Fruit fly (Drosophila melanogaster) whole organism, prepupa: Measurements from ENCODE around the gene CG43060.
A peak's percentile ranks its signal among the peaks of the same experiment; 100 is the strongest.

ENCODE experiments used
- Blimp-1 ChIP-seq: fragments of 200-800 bp; sonication (Bioruptor generic); optimal IDR thresholded peaks from 3 replicates; lab custom pipeline; 2017; ENCODE audit warnings: missing biosample characterization, missing genetic modification characterization, mild to moderate bottlenecking, moderate library complexity, missing genetic modification reagents
- CG10631 ChIP-seq: fragments of 200-800 bp; sonication (Bioruptor generic); optimal IDR thresholded peaks from 2 replicates; lab custom pipeline; 2016; ENCODE audit warnings: missing biosample characterization, missing genetic modification characterization
- CG10669 ChIP-seq: fragments of 200-800 bp; sonication (Bioruptor generic); optimal IDR thresholded peaks from 3 replicates; lab custom pipeline; 2018; ENCODE audit warnings: missing biosample characterization, mild to moderate bottlenecking, missing genetic modification characterization, moderate library complexity
- CG11294 ChIP-seq: fragments of 200-800 bp; sonication (Bioruptor generic); IDR thresholded peaks from 2 replicates; pipeline ENCODE4 v1.3.6; 2022; ENCODE audit warnings: missing biosample characterization, missing genetic modification characterization
- CG11762 ChIP-seq: fragments of 200-800 bp; sonication (Bioruptor generic); optimal IDR thresholded peaks from 3 replicates; lab custom pipeline; 2016; ENCODE audit warnings: missing biosample characterization, missing genetic modification characterization; ENCODE audit not compliant: insufficient read depth
- CG11902 ChIP-seq: fragments of 200-800 bp; sonication (Bioruptor generic); optimal IDR thresholded peaks from 3 replicates; lab custom pipeline; 2016; ENCODE audit warnings: missing biosample characterization, missing genetic modification characterization
- CG15336 ChIP-seq: fragments of 200-800 bp; sonication (Bioruptor generic); IDR thresholded peaks from 2 replicates; pipeline ENCODE4 v1.3.6; 2022; ENCODE audit warnings: missing biosample characterization, missing genetic modification characterization
- CG1621 ChIP-seq: fragments of 200-800 bp; sonication (Bioruptor generic); optimal IDR thresholded peaks from 3 replicates; lab custom pipeline; 2018; ENCODE audit warnings: missing biosample characterization, mild to moderate bottlenecking, missing genetic modification characterization
- CG16779 ChIP-seq: fragments of 200-800 bp; sonication (Bioruptor generic); optimal IDR thresholded peaks from 3 replicates; lab custom pipeline; 2017; ENCODE audit warnings: missing biosample characterization, mild to moderate bottlenecking, missing genetic modification characterization
- CG3032 ChIP-seq: fragments of 200-800 bp; optimal IDR thresholded peaks from 2 replicates; lab custom pipeline; 2019; ENCODE audit warnings: missing biosample characterization, mild to moderate bottlenecking, missing genetic modification characterization, moderate library complexity
- CG32006 ChIP-seq: fragments of 200-800 bp; sonication (Bioruptor generic); optimal IDR thresholded peaks from 3 replicates; lab custom pipeline; 2017; ENCODE audit warnings: missing biosample characterization, mild to moderate bottlenecking, missing genetic modification characterization
- CG34406 ChIP-seq: fragments of 200-800 bp; sonication (Bioruptor generic); optimal IDR thresholded peaks from 3 replicates; lab custom pipeline; 2016; ENCODE audit warnings: missing biosample characterization, missing genetic modification characterization
- CG3919 ChIP-seq: fragments of 200-800 bp; sonication (Bioruptor generic); optimal IDR thresholded peaks from 3 replicates; lab custom pipeline; 2016; ENCODE audit warnings: missing biosample characterization, missing genetic modification characterization
- CG6163 ChIP-seq: fragments of 200-800 bp; sonication (Bioruptor generic); IDR thresholded peaks from 3 replicates; pipeline ENCODE4 v1.3.6; 2022; ENCODE audit warnings: missing biosample characterization, missing genetic modification characterization
- CG6792 ChIP-seq: fragments of 200-800 bp; sonication (Bioruptor generic); optimal IDR thresholded peaks from 3 replicates; lab custom pipeline; 2016; ENCODE audit warnings: missing biosample characterization, missing genetic modification characterization
- CG6854 ChIP-seq: fragments of 200-800 bp; sonication (Bioruptor generic); optimal IDR thresholded peaks from 2 replicates; lab custom pipeline; 2017; ENCODE audit warnings: missing biosample characterization, mild to moderate bottlenecking, missing genetic modification characterization
- CG8319 ChIP-seq: fragments of 200-800 bp; sonication (Bioruptor generic); optimal IDR thresholded peaks from 3 replicates; lab custom pipeline; 2016; ENCODE audit warnings: missing biosample characterization, missing genetic modification characterization
- CG8632 ChIP-seq: fragments of 200-800 bp; sonication (Bioruptor generic); optimal IDR thresholded peaks from 3 replicates; lab custom pipeline; 2016; ENCODE audit warnings: missing biosample characterization, missing genetic modification characterization
- CG9139 ChIP-seq: fragments of 200-800 bp; sonication (Bioruptor generic); optimal IDR thresholded peaks from 3 replicates; lab custom pipeline; 2017; ENCODE audit warnings: missing biosample characterization, mild to moderate bottlenecking, missing genetic modification characterization
- Eip75B ChIP-seq: fragments of 200-800 bp; sonication (Bioruptor generic); optimal IDR thresholded peaks from 3 replicates; lab custom pipeline; 2016; ENCODE audit warnings: missing biosample characterization, missing genetic modification characterization
- Eip78C ChIP-seq: fragments of 200-800 bp; sonication (Bioruptor generic); peaks from one replicate; lab custom pipeline; 2016; ENCODE audit warnings: missing biosample characterization, missing genetic modification characterization
- Eip93F ChIP-seq: fragments of 200-800 bp; sonication (Bioruptor generic); optimal IDR thresholded peaks from 2 replicates; lab custom pipeline; 2016; ENCODE audit warnings: missing biosample characterization, mild to moderate bottlenecking, missing genetic modification characterization
- Ets21C ChIP-seq: fragments of 200-800 bp; sonication (Bioruptor generic); optimal IDR thresholded peaks from 3 replicates; lab custom pipeline; 2016; ENCODE audit warnings: missing biosample characterization, missing genetic modification characterization
- Ets96B ChIP-seq: fragments of 200-800 bp; optimal IDR thresholded peaks from 2 replicates; lab custom pipeline; 2019; ENCODE audit warnings: missing biosample characterization, mild to moderate bottlenecking, missing genetic modification characterization, moderate library complexity
- Hr38 ChIP-seq: sonication (Bioruptor generic); optimal IDR thresholded peaks from 2 replicates; lab custom pipeline; 2016; ENCODE audit warnings: missing biosample characterization, missing genetic modification characterization
- Hr39 ChIP-seq: fragments of 200-800 bp; sonication (Bioruptor generic); optimal IDR thresholded peaks from 2 replicates; lab custom pipeline; 2016; ENCODE audit warnings: missing biosample characterization, missing genetic modification characterization
- Lpt ChIP-seq: fragments of 200-800 bp; sonication (Bioruptor generic); optimal IDR thresholded peaks from 3 replicates; lab custom pipeline; 2016; ENCODE audit warnings: missing biosample characterization, missing genetic modification characterization
- Met ChIP-seq: fragments of 200-800 bp; sonication (Bioruptor generic); optimal IDR thresholded peaks from 3 replicates; lab custom pipeline; 2016; ENCODE audit warnings: missing biosample characterization, missing genetic modification characterization
- OdsH ChIP-seq: fragments of 200-800 bp; sonication (Bioruptor generic); optimal IDR thresholded peaks from 3 replicates; lab custom pipeline; 2016; ENCODE audit warnings: missing biosample characterization, missing genetic modification characterization
- Smox ChIP-seq: fragments of 200-800 bp; sonication (Bioruptor generic); optimal IDR thresholded peaks from 3 replicates; lab custom pipeline; 2016; ENCODE audit warnings: missing biosample characterization, missing genetic modification characterization
- Sox15 ChIP-seq: fragments of 200-800 bp; sonication (Bioruptor generic); optimal IDR thresholded peaks from 3 replicates; lab custom pipeline; 2016; ENCODE audit warnings: missing biosample characterization, missing genetic modification characterization
- achi ChIP-seq: fragments of 200-800 bp; sonication (Bioruptor generic); optimal IDR thresholded peaks from 3 replicates; lab custom pipeline; 2016; ENCODE audit warnings: missing biosample characterization, missing genetic modification characterization
- acj6 ChIP-seq: fragments of 200-800 bp; sonication (Bioruptor generic); optimal IDR thresholded peaks from 3 replicates; lab custom pipeline; 2016; ENCODE audit warnings: missing biosample characterization, missing genetic modification characterization
- cyc ChIP-seq: fragments of 200-800 bp; sonication (Bioruptor generic); optimal IDR thresholded peaks from 3 replicates; lab custom pipeline; 2016; ENCODE audit warnings: missing biosample characterization, missing genetic modification characterization
- dsx ChIP-seq: fragments of 200-800 bp; optimal IDR thresholded peaks from 3 replicates; lab custom pipeline; 2019; ENCODE audit warnings: missing biosample characterization, mild to moderate bottlenecking, missing genetic modification characterization, moderate library complexity; ENCODE audit not compliant: poor library complexity, severe bottlenecking
- esn ChIP-seq: fragments of 200-800 bp; sonication (Bioruptor generic); optimal IDR thresholded peaks from 2 replicates; lab custom pipeline; 2016; ENCODE audit warnings: missing biosample characterization, mild to moderate bottlenecking, missing genetic modification characterization, moderate library complexity
- fd59A ChIP-seq: fragments of 200-800 bp; sonication (Bioruptor generic); optimal IDR thresholded peaks from 2 replicates; lab custom pipeline; 2017; ENCODE audit warnings: missing biosample characterization, mild to moderate bottlenecking, missing genetic modification characterization, missing genetic modification reagents
- fd85E ChIP-seq: fragments of 200-800 bp; sonication (Bioruptor generic); optimal IDR thresholded peaks from 3 replicates; lab custom pipeline; 2016; ENCODE audit warnings: missing biosample characterization, missing genetic modification characterization
- fkh ChIP-seq: fragments of 200-800 bp; sonication (Bioruptor generic); optimal IDR thresholded peaks from 3 replicates; lab custom pipeline; 2017; ENCODE audit warnings: missing biosample characterization, mild to moderate bottlenecking, missing genetic modification characterization, moderate library complexity
- lz ChIP-seq: fragments of 200-800 bp; sonication (Bioruptor generic); optimal IDR thresholded peaks from 3 replicates; lab custom pipeline; 2016; ENCODE audit warnings: missing biosample characterization, missing genetic modification characterization
- net ChIP-seq: fragments of 200-800 bp; sonication (Bioruptor generic); optimal IDR thresholded peaks from 3 replicates; lab custom pipeline; 2016; ENCODE audit warnings: missing biosample characterization, missing genetic modification characterization
- pdm3 ChIP-seq: fragments of 200-800 bp; sonication (Bioruptor generic); optimal IDR thresholded peaks from 3 replicates; lab custom pipeline; 2016; ENCODE audit warnings: missing biosample characterization, missing genetic modification characterization
- salr ChIP-seq, 2 experiments: fragments of 200-800 bp; sonication (Bioruptor generic); optimal IDR thresholded peaks; 3 replicates each; lab custom pipeline; 2016 to 2018; ENCODE audit warnings: missing biosample characterization in 2 of 2, missing genetic modification characterization in 2 of 2, mild to moderate bottlenecking in 1 of 2
- spab ChIP-seq: fragments of 200-800 bp; sonication (Bioruptor generic); optimal IDR thresholded peaks from 2 replicates; lab custom pipeline; 2017; ENCODE audit warnings: missing biosample characterization, mild to moderate bottlenecking, missing genetic modification characterization, missing genetic modification reagents
- svp ChIP-seq: fragments of 200-800 bp; sonication (Bioruptor generic); peaks from one replicate; lab custom pipeline; 2016; ENCODE audit warnings: missing biosample characterization, missing genetic modification characterization

CG43060 gene

DNA sequence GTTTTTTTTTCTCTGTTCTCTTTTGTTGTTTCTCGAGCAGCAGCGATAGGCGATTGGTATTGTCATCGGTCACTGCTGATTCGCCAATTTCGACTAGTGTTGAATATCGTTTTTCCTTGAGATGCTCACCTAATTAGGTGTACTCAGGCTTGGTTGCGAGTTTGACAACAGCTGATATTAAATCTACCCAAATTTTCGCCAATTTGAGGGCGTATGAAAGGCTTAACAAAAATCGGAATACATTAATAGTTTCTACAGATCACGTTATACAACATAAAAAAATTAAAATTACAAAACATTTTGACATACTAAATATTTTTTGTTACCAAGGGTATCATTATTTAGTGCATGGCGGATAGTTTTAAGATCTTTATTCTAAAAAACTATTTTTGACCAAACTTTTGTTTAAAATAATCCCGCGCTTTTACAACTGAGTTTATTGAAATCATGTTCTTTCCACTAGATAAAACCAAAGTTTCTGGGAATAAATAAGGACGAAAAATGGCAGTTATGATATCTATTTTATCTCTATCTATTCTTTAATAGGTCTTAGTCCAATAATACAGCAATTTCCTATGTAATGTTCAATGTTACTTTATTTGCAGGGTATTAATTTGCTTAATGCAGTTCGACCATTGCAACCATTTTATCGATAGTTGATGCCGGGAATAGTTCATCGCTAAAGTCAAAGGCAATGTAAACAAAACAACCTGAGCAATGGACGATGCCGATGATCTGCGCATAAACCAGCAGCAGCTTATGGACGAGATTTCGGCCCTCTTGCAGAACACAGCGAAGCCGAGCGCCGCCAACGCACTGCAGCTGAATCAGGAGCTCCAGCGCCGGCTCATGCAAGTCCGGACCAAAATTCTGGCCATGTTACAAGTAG, 27.7 kb upstream of the CG43060 start, which contains the start of the genes CG10435 and Pbp95 (continued):
- TF ChIP-seq fkh (GFP tag; lab: Kevin White, UChicago) (no peak), Smox (GFP tag; lab: Kevin White, UChicago) (no peak), CG11762 (GFP tag; lab: Kevin White, UChicago) (peak; percentile 3), Lpt (peak; percentile 45), Ets96B (tag; lab: Kevin White, UChicago) (no peak), Blimp-1 (GFP tag; lab: Kevin White, UChicago) (no peak), lz (GFP tag; lab: Kevin White, UChicago) (peak; percentile 58), Sox15 (GFP tag; lab: Kevin White, UChicago) (no peak), CG8632 (GFP tag; lab: Kevin White, UChicago) (no peak)

DNA sequence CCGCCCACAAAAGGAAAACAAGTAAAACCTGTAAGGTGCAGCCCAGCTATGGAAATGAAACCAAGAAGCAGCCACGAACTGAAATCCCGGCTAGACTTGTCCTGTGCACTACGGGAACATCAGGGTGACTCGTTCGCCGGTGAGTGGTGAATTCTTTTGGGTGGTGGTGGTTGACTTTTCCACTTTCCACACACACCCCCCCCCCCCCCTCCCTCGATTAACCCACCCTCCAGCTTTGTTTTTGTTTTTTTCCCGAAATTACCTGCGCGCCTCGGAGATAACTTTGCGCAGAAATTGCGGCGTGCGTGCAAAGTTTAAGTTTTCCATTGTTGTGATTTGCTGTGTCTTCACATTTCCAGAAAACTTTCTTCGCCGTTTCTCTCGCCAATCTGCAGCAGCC, 14.5 kb upstream of the CG43060 start:
- no peak for TF ChIP-seq CG15336 (GFP tag; lab: Robert Waterston, UW)
- no peak for TF ChIP-seq svp
- TF ChIP-seq OdsH (GFP tag; lab: Kevin White, UChicago): no peak
- TF ChIP-seq CG9139 (GFP tag; lab: Kevin White, UChicago): no peak
- no peak for TF ChIP-seq salr (GFP tag; optimal IDR thresholded peaks at IDR 0.05; lab: Kevin White, UChicago)
- TF ChIP-seq cyc: no peak
- TF ChIP-seq Ets21C: no peak
- TF ChIP-seq pdm3 (GFP tag; lab: Kevin White, UChicago): no peak
- no peak for TF ChIP-seq dsx (GFP tag; lab: Kevin White, UChicago)
- no peak for TF ChIP-seq Hr38 (GFP tag; lab: Kevin White, UChicago)
- TF ChIP-seq CG32006 (GFP tag; lab: Kevin White, UChicago): no peak
- TF ChIP-seq CG10669 (GFP tag; lab: Kevin White, UChicago): no peak

DNA sequence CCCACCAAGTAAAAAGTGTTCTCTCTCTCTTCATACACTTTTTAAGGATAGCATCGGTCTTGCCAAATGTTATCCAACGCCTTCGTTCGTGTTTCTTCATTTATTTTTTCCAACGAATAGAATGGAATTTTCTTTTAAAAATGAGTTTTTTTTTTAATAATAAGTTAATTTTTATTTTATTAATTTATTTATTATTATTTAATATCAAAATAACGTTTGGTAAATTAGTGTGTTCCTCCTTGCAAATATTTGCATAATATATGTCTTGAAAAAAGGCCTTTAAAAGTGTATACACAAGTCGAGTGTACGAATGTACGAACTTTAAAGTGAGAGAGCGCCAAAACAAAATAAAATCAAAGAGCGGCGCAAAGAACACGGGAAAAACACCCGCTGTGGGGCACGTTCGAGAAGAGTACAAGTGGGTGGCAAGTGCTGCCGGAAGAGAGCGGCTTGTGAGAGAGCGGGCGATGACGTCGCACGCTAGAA, 13.8 kb upstream of the CG43060 start:
- peak; percentile 54 for TF ChIP-seq fd85E
- peak; percentile 76 for TF ChIP-seq pdm3 (GFP tag; lab: Kevin White, UChicago)
- peak; percentile 42 for TF ChIP-seq Eip93F (GFP tag; lab: Kevin White, UChicago)
- TF ChIP-seq Hr38 (GFP tag; lab: Kevin White, UChicago): no peak
- TF ChIP-seq spab (GFP tag; lab: Kevin White, UChicago): peak; percentile 74
- TF ChIP-seq CG9139 (GFP tag; lab: Kevin White, UChicago): peak; percentile 82
- TF ChIP-seq Hr39 (GFP tag; lab: Kevin White, UChicago): peak; percentile 63
- TF ChIP-seq CG1621 (tag; lab: Kevin White, UChicago): peak; percentile 44
- TF ChIP-seq CG11294: peak; percentile 52; the same call in 1 of the 2 replicates
- TF ChIP-seq CG10631: peak; percentile 92
- TF ChIP-seq CG32006 (GFP tag; lab: Kevin White, UChicago): peak; percentile 97
- peak; percentile 55 for TF ChIP-seq CG11902 (GFP tag; lab: Kevin White, UChicago)
- TF ChIP-seq Met: peak; percentile 51
- TF ChIP-seq CG15336 (GFP tag; lab: Robert Waterston, UW): peak; percentile 88
- peak; percentile 12 for TF ChIP-seq CG8319 (GFP tag; lab: Kevin White, UChicago)
- peak; percentile 95 for TF ChIP-seq Eip78C (GFP tag; lab: Kevin White, UChicago)
- TF ChIP-seq dsx (GFP tag; lab: Kevin White, UChicago): peak; percentile 85
- peak; percentile 83 for TF ChIP-seq Ets96B (tag; lab: Kevin White, UChicago)
- peak; percentile 77 for TF ChIP-seq Eip75B (GFP tag; lab: Kevin White, UChicago)
- TF ChIP-seq achi (GFP tag; lab: Kevin White, UChicago): peak; percentile 92
- peak; percentile 91 for TF ChIP-seq CG16779 (tag; lab: Kevin White, UChicago)
- peak; percentile 50 for TF ChIP-seq fd59A (GFP tag; lab: Kevin White, UChicago)
- peak; percentile 92 for TF ChIP-seq CG34406
- TF ChIP-seq CG6792 (GFP tag; lab: Kevin White, UChicago): peak; percentile 87
- peak; percentile 72 for TF ChIP-seq CG3919 (GFP tag; lab: Kevin White, UChicago)
- TF ChIP-seq CG6163 (GFP tag; lab: Robert Waterston, UW): peak; percentile 75
- TF ChIP-seq CG3032 (tag; lab: Kevin White, UChicago): peak; percentile 80
- TF ChIP-seq svp: peak; percentile 88
- TF ChIP-seq acj6: peak; percentile 85
- TF ChIP-seq Smox (GFP tag; lab: Kevin White, UChicago): no peak
- TF ChIP-seq net: peak; percentile 87
- peak; percentile 74 for TF ChIP-seq CG6854 (GFP tag; lab: Kevin White, UChicago)
- TF ChIP-seq esn: peak; percentile 91
